Worm (Caenorhabditis elegans): ENCODE measurements around the gene F01D5.6.

Gene F01D5.6

ce11 chrII:14049097-14049496, 42.8 kb downstream of the F01D5.6 start (continued):
- TF ChIP-seq ztf-11 (tag; optimal IDR thresholded peaks at IDR 0.05) (no peak), peb-1 (tag; optimal IDR thresholded peaks at IDR 0.05) (no peak), alr-1 (tag; optimal IDR thresholded peaks at IDR 0.05) (no peak), ztf-4 (tag; optimal IDR thresholded peaks at IDR 0.05) (no peak), Y55F3AM.14 (GFP tag; optimal IDR thresholded peaks at IDR 0.05) (peak; percentile 30), aly-2 (tag; optimal IDR thresholded peaks at IDR 0.05) (no peak), R02D3.7 (tag; optimal IDR thresholded peaks at IDR 0.05) (no peak), ceh-16 (tag; optimal IDR thresholded peaks at IDR 0.05) (no peak), mbf-1 (tag; optimal IDR thresholded peaks at IDR 0.05) (no peak), nhr-21 (tag; optimal IDR thresholded peaks at IDR 0.05) (peak; percentile 70), unc-62 (GFP tag; optimal IDR thresholded peaks at IDR 0.05) (no peak), sem-4 (tag; optimal IDR thresholded peaks at IDR 0.05) (peak; percentile 32)

- peak; percentile 54 for TF ChIP-seq C34F6.9 (tag; optimal IDR thresholded peaks at IDR 0.05)
- no peak for TF ChIP-seq ztf-1 (GFP tag; conservative IDR thresholded peaks at IDR 0.05)
- TF ChIP-seq lin-13 (GFP tag; optimal IDR thresholded peaks at IDR 0.05), result peak; percentile 56
- TF ChIP-seq sma-9 (GFP tag; optimal IDR thresholded peaks at IDR 0.05), result peak; percentile 90
- no peak for TF ChIP-seq sma-9 (tag; optimal IDR thresholded peaks at IDR 0.05)
- peak; percentile 83 for TF ChIP-seq nhr-25 (tag; optimal IDR thresholded peaks at IDR 0.05)
- peak; percentile 8 for TF ChIP-seq mab-5 (tag; optimal IDR thresholded peaks at IDR 0.05)
- peak; percentile 44 for TF ChIP-seq fos-1 (tag; optimal IDR thresholded peaks at IDR 0.05)
- TF ChIP-seq ZK546.5 (tag; optimal IDR thresholded peaks at IDR 0.05), result no peak
- TF ChIP-seq sma-3 (GFP tag; optimal IDR thresholded peaks at IDR 0.05), result peak; percentile 66
- TF ChIP-seq crh-2 (tag; optimal IDR thresholded peaks at IDR 0.05), result peak; percentile 53
- TF ChIP-seq nhr-10 (tag; optimal IDR thresholded peaks at IDR 0.05), result no peak
- peak; percentile 37 for TF ChIP-seq ztf-4 (tag; optimal IDR thresholded peaks at IDR 0.05)
- TF ChIP-seq mdl-1 (tag; optimal IDR thresholded peaks at IDR 0.05), result peak in 1 of 2 experiments; percentile 22
- peak; percentile 1 for TF ChIP-seq nhr-77 (tag; optimal IDR thresholded peaks at IDR 0.05)
- peak; percentile 51 for TF ChIP-seq blmp-1 (tag; optimal IDR thresholded peaks at IDR 0.05; ENCODE audit: insufficient read depth)
- no peak for TF ChIP-seq unc-39 (tag; optimal IDR thresholded peaks at IDR 0.05)
- no peak for TF ChIP-seq nhr-6 (tag; optimal IDR thresholded peaks at IDR 0.05)
- peak; percentile 81 for TF ChIP-seq nhr-129 (tag; optimal IDR thresholded peaks at IDR 0.05)
- peak in 1 of 2 experiments; percentile 66 for TF ChIP-seq lsy-2 (tag; optimal IDR thresholded peaks at IDR 0.05)
- peak; percentile 47 for TF ChIP-seq ceh-16 (tag; optimal IDR thresholded peaks at IDR 0.05)
- TF ChIP-seq gmeb-1 (tag; optimal IDR thresholded peaks at IDR 0.05), result peak; percentile 58
- peak; percentile 56 for TF ChIP-seq egl-27 (tag; optimal IDR thresholded peaks at IDR 0.05)
- peak; percentile 62 for TF ChIP-seq nhr-21 (tag; optimal IDR thresholded peaks at IDR 0.05)
- peak; percentile 84 for TF ChIP-seq F13H6.1 (tag; optimal IDR thresholded peaks at IDR 0.05)
Measured at ce11 chrII:14050506-14050905, 44.2 kb downstream of the F01D5.6 start.

ce11 chrII:14051474-14051934, 45.2 kb downstream of the F01D5.6 start:
- peak; percentile 35 for TF ChIP-seq snpc-4 (tag; optimal IDR thresholded peaks at IDR 0.05)
- TF ChIP-seq R02D3.7 (tag; optimal IDR thresholded peaks at IDR 0.05), result no peak
- TF ChIP-seq nhr-21 (tag; optimal IDR thresholded peaks at IDR 0.05), result peak; percentile 7
- TF ChIP-seq fos-1 (tag; optimal IDR thresholded peaks at IDR 0.05), result peak; percentile 51
- TF ChIP-seq dmd-4 (tag; optimal IDR thresholded peaks at IDR 0.05), result no peak

- TF ChIP-seq nhr-237 (tag; optimal IDR thresholded peaks at IDR 0.05) (no peak), nhr-12 (tag; optimal IDR thresholded peaks at IDR 0.05) (no peak), mdl-1 (tag; optimal IDR thresholded peaks at IDR 0.05) (no peak), ceh-16 (tag; optimal IDR thresholded peaks at IDR 0.05) (no peak), dmd-4 (tag; optimal IDR thresholded peaks at IDR 0.05) (no peak), nhr-23 (tag; optimal IDR thresholded peaks at IDR 0.05) (no peak), ztf-1 (GFP tag; conservative IDR thresholded peaks at IDR 0.05) (no peak), crh-2 (tag; optimal IDR thresholded peaks at IDR 0.05) (no peak), nhr-129 (tag; optimal IDR thresholded peaks at IDR 0.05) (no peak), lsy-2 (tag; optimal IDR thresholded peaks at IDR 0.05) (no peak)
Measured at ce11 chrII:14052204-14052603, 45.9 kb downstream of the F01D5.6 start, which contains the start of gene daf-5. TSS of gene daf-5 (minus strand) at chrII:14052304.

All from whole organism, L2 larva.